ENCODE assay signal across 2 worm cellular contexts in genomic region chrIII:8685590-8686240, ce11.
A peak's percentile ranks its signal among the peaks of the same experiment; 100 is the strongest.
TF ChIP-seq lines count a peak whose summit lies in the region.

No protein-coding gene starts in this region.

TF ChIP-seq in whole organism, L4 larva, 104 proteins besides CTCF, POLR2A, EP300 and RAD21 (continued from another document and continues in another):
- TF ChIP-seq dpl-1 (GFP tag; optimal IDR thresholded peaks at IDR 0.05; lab: Kevin White, UChicago) (no peak), vab-7 (GFP tag; IDR thresholded peaks at IDR 0.05; lab: Robert Waterston, UW) (no peak), ZK546.5 (tag; optimal IDR thresholded peaks at IDR 0.05; lab: Kevin White, UChicago) (no peak), T20F7.1 (GFP tag; optimal IDR thresholded peaks at IDR 0.05; lab: Kevin White, UChicago) (no peak), F10B5.3 (tag; optimal IDR thresholded peaks at IDR 0.05; lab: Kevin White, UChicago) (no peak), Y105C5A.15 (GFP tag; IDR thresholded peaks at IDR 0.05; lab: Robert Waterston, UW) (no peak), fos-1 (tag; optimal IDR thresholded peaks at IDR 0.05; lab: Kevin White, UChicago) (no peak), zip-11 (GFP tag; IDR thresholded peaks at IDR 0.05; lab: Robert Waterston, UW) (no peak), nhr-237 (tag; optimal IDR thresholded peaks at IDR 0.05; lab: Kevin White, UChicago) (no peak), D1046.2 (GFP tag; IDR thresholded peaks at IDR 0.05; lab: Robert Waterston, UW) (no peak), dmd-9 (GFP tag; IDR thresholded peaks at IDR 0.05; lab: Robert Waterston, UW) (no peak), hlh-30 (tag; optimal IDR thresholded peaks at IDR 0.05; lab: Kevin White, UChicago; ENCODE audit: insufficient read depth) (no peak), lin-15B (tag; optimal IDR thresholded peaks at IDR 0.05; lab: Kevin White, UChicago) (no peak), unc-62 (GFP tag; optimal IDR thresholded peaks at IDR 0.05 in 1 of 2; lab: Kevin White, UChicago) (peak in 1 of 2 experiments; percentile 88), unc-62 (tag; optimal IDR thresholded peaks at IDR 0.05; lab: Kevin White, UChicago) (no peak), ceh-44 (GFP tag; IDR thresholded peaks at IDR 0.05; lab: Robert Waterston, UW) (no peak), aha-1 (tag; lab: Kevin White, UChicago) (peak; percentile 93), nhr-41 (GFP tag; IDR thresholded peaks at IDR 0.05; lab: Robert Waterston, UW) (no peak), Y48G9A.11 (GFP tag; IDR thresholded peaks at IDR 0.05; lab: Robert Waterston, UW) (no peak), hif-1 (tag; optimal IDR thresholded peaks at IDR 0.05; lab: Kevin White, UChicago) (no peak), F49E8.2 (tag; optimal IDR thresholded peaks at IDR 0.05; lab: Kevin White, UChicago; ENCODE audit: borderline replicate concordance) (no peak), php-3 (GFP tag; IDR thresholded peaks at IDR 0.05; lab: Robert Waterston, UW) (no peak), nhr-76 (tag; optimal IDR thresholded peaks at IDR 0.05; lab: Kevin White, UChicago) (no peak), mxl-2 (GFP tag; conservative IDR thresholded peaks at IDR 0.05; lab: Robert Waterston, UW) (no peak), dve-1 (tag; optimal IDR thresholded peaks at IDR 0.05; lab: Kevin White, UChicago; ENCODE audit: insufficient read depth) (peak; percentile 46), spr-3 (GFP tag; optimal IDR thresholded peaks at IDR 0.05; lab: Kevin White, UChicago) (no peak), lim-7 (GFP tag; IDR thresholded peaks at IDR 0.05; lab: Robert Waterston, UW) (no peak), dmd-8 (GFP tag; IDR thresholded peaks at IDR 0.05; lab: Robert Waterston, UW) (no peak), lin-29 (GFP tag; IDR thresholded peaks at IDR 0.05; lab: Robert Waterston, UW) (no peak), fkh-10 (GFP tag; optimal IDR thresholded peaks at IDR 0.05; lab: Kevin White, UChicago) (no peak), hlh-11 (tag; optimal IDR thresholded peaks at IDR 0.05; lab: Kevin White, UChicago) (peak; percentile 35), saeg-2 (GFP tag; IDR thresholded peaks at IDR 0.05; lab: Robert Waterston, UW) (no peak), nhr-25 (tag; optimal IDR thresholded peaks at IDR 0.05; lab: Kevin White, UChicago; ENCODE audit: borderline replicate concordance, insufficient read depth) (no peak), duxl-1 (tag; optimal IDR thresholded peaks at IDR 0.05; lab: Kevin White, UChicago; ENCODE audit: poor library complexity) (no peak), nhr-102 (tag; optimal IDR thresholded peaks at IDR 0.05; lab: Kevin White, UChicago) (peak; percentile 55), nhr-111 (GFP tag; optimal IDR thresholded peaks at IDR 0.05; lab: Kevin White, UChicago) (peak; percentile 29), set-16 (GFP tag; IDR thresholded peaks at IDR 0.05; lab: Robert Waterston, UW) (no peak), jun-1 (tag; optimal IDR thresholded peaks at IDR 0.05; lab: Kevin White, UChicago) (no peak), madf-5 (GFP tag; IDR thresholded peaks at IDR 0.05; lab: Robert Waterston, UW) (no peak), ZK337.2 (GFP tag; IDR thresholded peaks at IDR 0.05; lab: Robert Waterston, UW) (no peak), F44E2.7 (GFP tag; IDR thresholded peaks at IDR 0.05; lab: Robert Waterston, UW) (no peak), T26A8.4 (GFP tag; IDR thresholded peaks at IDR 0.05; lab: Robert Waterston, UW) (peak; percentile 74; the same call in 1 of the 2 replicates), zfp-3 (GFP tag; conservative IDR thresholded peaks at IDR 0.05; lab: Robert Waterston, UW) (peak; percentile 71; the same call in 1 of the 2 replicates), lin-13 (GFP tag; optimal IDR thresholded peaks at IDR 0.05; lab: Kevin White, UChicago) (no peak), ctbp-1 (GFP tag; IDR thresholded peaks at IDR 0.05; lab: Robert Waterston, UW) (peak; percentile 34; the same call in 1 of the 2 replicates), ces-1 (GFP tag; optimal IDR thresholded peaks at IDR 0.05; lab: Kevin White, UChicago) (no peak), dmd-6 (GFP tag; IDR thresholded peaks at IDR 0.05; lab: Robert Waterston, UW) (0 out of 2 replicates have a peak, but pooled peaks have one; percentile 23), lin-1 (GFP tag; IDR thresholded peaks at IDR 0.05; lab: Robert Waterston, UW) (0 out of 2 replicates have a peak, but pooled peaks have one; percentile 15), mes-2 (tag; optimal IDR thresholded peaks at IDR 0.05; lab: Kevin White, UChicago; ENCODE audit: poor library complexity, severe bottlenecking) (peak; percentile 4), nhr-10 (tag; optimal IDR thresholded peaks at IDR 0.05; lab: Kevin White, UChicago) (no peak), cey-2 (tag; optimal IDR thresholded peaks at IDR 0.05; lab: Kevin White, UChicago; ENCODE audit: borderline replicate concordance, insufficient read depth) (no peak), daf-12 (tag; optimal IDR thresholded peaks at IDR 0.05; lab: Kevin White, UChicago) (no peak), snpc-4 (tag; optimal IDR thresholded peaks at IDR 0.05; lab: Kevin White, UChicago) (no peak), nhr-6 (tag; optimal IDR thresholded peaks at IDR 0.05; lab: Kevin White, UChicago) (no peak), lir-3 (tag; optimal IDR thresholded peaks at IDR 0.05; lab: Kevin White, UChicago) (no peak), gei-8 (GFP tag; optimal IDR thresholded peaks at IDR 0.05; lab: Kevin White, UChicago) (no peak), zip-2 (tag; optimal IDR thresholded peaks at IDR 0.05; lab: Kevin White, UChicago) (no peak), zag-1 (tag; optimal IDR thresholded peaks at IDR 0.05; lab: Kevin White, UChicago) (no peak), ama-1 (optimal IDR thresholded peaks at IDR 0.05; lab: Kevin White, UChicago) (no peak), egl-27 (tag; optimal IDR thresholded peaks at IDR 0.05; lab: Kevin White, UChicago) (no peak), nhr-42 (GFP tag; IDR thresholded peaks at IDR 0.05; lab: Robert Waterston, UW) (peak; percentile 18; the same call in 1 of the 2 replicates), ztf-11 (tag; optimal IDR thresholded peaks at IDR 0.05; lab: Kevin White, UChicago) (no peak), unc-39 (tag; optimal IDR thresholded peaks at IDR 0.05; lab: Kevin White, UChicago) (no peak), snpc-1.2 (GFP tag; IDR thresholded peaks at IDR 0.05; lab: Robert Waterston, UW) (no peak), daf-8 (GFP tag; IDR thresholded peaks at IDR 0.05; lab: Robert Waterston, UW) (no peak), lin-38 (GFP tag; IDR thresholded peaks at IDR 0.05; lab: Robert Waterston, UW) (peak; percentile 64), Y5F2A.4 (GFP tag; optimal IDR thresholded peaks at IDR 0.05; lab: Kevin White, UChicago) (peak; percentile 71)

TF ChIP-seq in whole organism, young adult, 124 proteins besides CTCF, POLR2A, EP300 and RAD21 (continued from another document):
- no peak for TF ChIP-seq nhr-90 (tag; optimal IDR thresholded peaks at IDR 0.05; lab: Kevin White, UChicago)
- TF ChIP-seq mes-4 (tag; optimal IDR thresholded peaks at IDR 0.05; lab: Kevin White, UChicago): no peak
- TF ChIP-seq ceh-79 (tag; optimal IDR thresholded peaks at IDR 0.05; lab: Kevin White, UChicago): peak; percentile 9
- TF ChIP-seq attf-3 (GFP tag; conservative IDR thresholded peaks at IDR 0.05; lab: Robert Waterston, UW): no peak
- TF ChIP-seq F49E8.2 (tag; optimal IDR thresholded peaks at IDR 0.05; lab: Kevin White, UChicago; ENCODE audit: insufficient read depth): no peak
- TF ChIP-seq tlf-1 (GFP tag; optimal IDR thresholded peaks at IDR 0.05; lab: Kevin White, UChicago): peak; percentile 71
- peak; percentile 83 for TF ChIP-seq F10E7.11 (tag; optimal IDR thresholded peaks at IDR 0.05; lab: Kevin White, UChicago)
- no peak for TF ChIP-seq hlh-26 (GFP tag; conservative IDR thresholded peaks at IDR 0.05; lab: Robert Waterston, UW)
- no peak for TF ChIP-seq lsl-1 (GFP tag; optimal IDR thresholded peaks at IDR 0.05; lab: Kevin White, UChicago)
- TF ChIP-seq attf-6 (GFP tag; IDR thresholded peaks at IDR 0.05; lab: Robert Waterston, UW): no peak
- no peak for TF ChIP-seq somi-1 (GFP tag; optimal IDR thresholded peaks at IDR 0.05; lab: Kevin White, UChicago)
- TF ChIP-seq nhr-80 (tag; optimal IDR thresholded peaks at IDR 0.05; lab: Kevin White, UChicago): no peak
- no peak for TF ChIP-seq snpc-1.3 (tag; optimal IDR thresholded peaks at IDR 0.05; lab: Kevin White, UChicago; ENCODE audit: insufficient read depth)
- TF ChIP-seq chd-7 (tag; optimal IDR thresholded peaks at IDR 0.05; lab: Kevin White, UChicago): peak; percentile 66
- no peak for TF ChIP-seq aptf-2 (GFP tag; conservative IDR thresholded peaks at IDR 0.05; lab: Robert Waterston, UW)
- no peak for TF ChIP-seq xnd-1 (tag; optimal IDR thresholded peaks at IDR 0.05; lab: Kevin White, UChicago)
- TF ChIP-seq Y95B8A.8 (GFP tag; IDR thresholded peaks at IDR 0.05; lab: Robert Waterston, UW): no peak
- peak; percentile 80 for TF ChIP-seq nfyb-1 (GFP tag; IDR thresholded peaks at IDR 0.05; lab: Robert Waterston, UW)
- peak; percentile 71 for TF ChIP-seq repo-1 (tag; optimal IDR thresholded peaks at IDR 0.05; lab: Kevin White, UChicago)
- TF ChIP-seq let-526 (GFP tag; IDR thresholded peaks at IDR 0.05; lab: Robert Waterston, UW): 0 out of 2 replicates have a peak, but pooled peaks have one; percentile 24
- TF ChIP-seq egl-18 (GFP tag; IDR thresholded peaks at IDR 0.05; lab: Robert Waterston, UW): no peak
- 0 out of 2 replicates have a peak, but pooled peaks have one; percentile 56 for TF ChIP-seq madf-3 (GFP tag; IDR thresholded peaks at IDR 0.05; lab: Robert Waterston, UW)
- no peak for TF ChIP-seq lsy-27 (tag; optimal IDR thresholded peaks at IDR 0.05; lab: Kevin White, UChicago; ENCODE audit: borderline replicate concordance, insufficient read depth)
- TF ChIP-seq tbx-9 (tag; optimal IDR thresholded peaks at IDR 0.05; lab: Kevin White, UChicago; ENCODE audit: borderline replicate concordance): no peak
- TF ChIP-seq D2030.7 (GFP tag; IDR thresholded peaks at IDR 0.05; lab: Robert Waterston, UW): no peak
- TF ChIP-seq Y67H2A.10 (GFP tag; conservative IDR thresholded peaks at IDR 0.05; lab: Robert Waterston, UW): no peak
- TF ChIP-seq ztf-25 (GFP tag; IDR thresholded peaks at IDR 0.05; lab: Robert Waterston, UW): no peak
- TF ChIP-seq fkh-3 (tag; optimal IDR thresholded peaks at IDR 0.05; lab: Kevin White, UChicago): peak; percentile 40
- no peak for TF ChIP-seq unc-130 (GFP tag; optimal IDR thresholded peaks at IDR 0.05; lab: Kevin White, UChicago)
- TF ChIP-seq nhr-120 (GFP tag; IDR thresholded peaks at IDR 0.05; lab: Robert Waterston, UW): 0 out of 2 replicates have a peak, but pooled peaks have one; percentile 16
- peak; percentile 29 for TF ChIP-seq T26A5.8 (tag; optimal IDR thresholded peaks at IDR 0.05; lab: Kevin White, UChicago)
- no peak for TF ChIP-seq snpc-3.4 (tag; optimal IDR thresholded peaks at IDR 0.05; lab: Kevin White, UChicago)
- TF ChIP-seq C17E4.6 (GFP tag; IDR thresholded peaks at IDR 0.05; lab: Robert Waterston, UW): no peak
- no peak for TF ChIP-seq C06A6.2 (GFP tag; conservative IDR thresholded peaks at IDR 0.05; lab: Robert Waterston, UW)
- peak; percentile 12; the same call in 1 of the 2 replicates for TF ChIP-seq mcd-1 (GFP tag; IDR thresholded peaks at IDR 0.05; lab: Robert Waterston, UW)
- peak; percentile 79 for TF ChIP-seq Y56A3A.18 (GFP tag; IDR thresholded peaks at IDR 0.05; lab: Robert Waterston, UW)
- TF ChIP-seq F57C9.4 (tag; optimal IDR thresholded peaks at IDR 0.05; lab: Kevin White, UChicago): peak; percentile 64
- TF ChIP-seq Y53F4B.3 (GFP tag; IDR thresholded peaks at IDR 0.05; lab: Robert Waterston, UW): no peak
- TF ChIP-seq F57A8.1 (GFP tag; optimal IDR thresholded peaks at IDR 0.05; lab: Kevin White, UChicago): no peak
- no peak for TF ChIP-seq ztf-18 (tag; optimal IDR thresholded peaks at IDR 0.05; lab: Kevin White, UChicago)
- no peak for TF ChIP-seq madf-10 (tag; optimal IDR thresholded peaks at IDR 0.05; lab: Kevin White, UChicago)
- TF ChIP-seq rcor-1 (GFP tag; IDR thresholded peaks at IDR 0.05; lab: Robert Waterston, UW): no peak
- no peak for TF ChIP-seq ets-4 (GFP tag; optimal IDR thresholded peaks at IDR 0.05; lab: Kevin White, UChicago)
- no peak for TF ChIP-seq hrde-1 (tag; optimal IDR thresholded peaks at IDR 0.05; lab: Kevin White, UChicago; ENCODE audit: borderline replicate concordance)
- TF ChIP-seq B0336.3 (GFP tag; IDR thresholded peaks at IDR 0.05; lab: Robert Waterston, UW): peak; percentile 77
- no peak for TF ChIP-seq akir-1 (GFP tag; optimal IDR thresholded peaks at IDR 0.05; lab: Kevin White, UChicago)
- no peak for TF ChIP-seq F55B11.4 (tag; optimal IDR thresholded peaks at IDR 0.05; lab: Kevin White, UChicago; ENCODE audit: borderline replicate concordance, insufficient read depth)
- no peak for TF ChIP-seq ceh-27 (GFP tag; optimal IDR thresholded peaks at IDR 0.05; lab: Kevin White, UChicago)
- peak; percentile 42; the same call in 1 of the 2 replicates for TF ChIP-seq cebp-1 (GFP tag; IDR thresholded peaks at IDR 0.05; lab: Robert Waterston, UW)
- TF ChIP-seq cebp-1 (tag; optimal IDR thresholded peaks at IDR 0.05; lab: Kevin White, UChicago): peak; percentile 53
- TF ChIP-seq ekl-4 (GFP tag; IDR thresholded peaks at IDR 0.05; lab: Robert Waterston, UW): peak; percentile 76; the same call in 1 of the 2 replicates
- no peak for TF ChIP-seq ama-1 (optimal IDR thresholded peaks at IDR 0.05; lab: Kevin White, UChicago)
- no peak for TF ChIP-seq ama-1 (GFP tag; optimal IDR thresholded peaks at IDR 0.05; lab: Kevin White, UChicago)
- TF ChIP-seq hmg-20 (GFP tag; IDR thresholded peaks at IDR 0.05; lab: Robert Waterston, UW): no peak
- peak; percentile 11 for TF ChIP-seq lin-54 (GFP tag; optimal IDR thresholded peaks at IDR 0.05; lab: Kevin White, UChicago)
- peak in 1 of 2 experiments; percentile 3 for TF ChIP-seq let-607 (tag; optimal IDR thresholded peaks at IDR 0.05; lab: Kevin White, UChicago)
- TF ChIP-seq rec-8 (tag; optimal IDR thresholded peaks at IDR 0.05; lab: Kevin White, UChicago): no peak
- no peak for TF ChIP-seq hlh-12 (tag; optimal IDR thresholded peaks at IDR 0.05; lab: Kevin White, UChicago)
- TF ChIP-seq bed-2 (GFP tag; IDR thresholded peaks at IDR 0.05; lab: Robert Waterston, UW): no peak
- no peak for TF ChIP-seq nfya-2 (GFP tag; IDR thresholded peaks at IDR 0.05; lab: Robert Waterston, UW)
- no peak for TF ChIP-seq rpc-1 (optimal IDR thresholded peaks at IDR 0.05; lab: Kevin White, UChicago)
- no peak for TF ChIP-seq rpc-1 (tag; optimal IDR thresholded peaks at IDR 0.05; lab: Kevin White, UChicago)
- TF ChIP-seq sea-2 (GFP tag; IDR thresholded peaks at IDR 0.05; lab: Robert Waterston, UW): no peak
- no peak for TF ChIP-seq gei-17 (GFP tag; optimal IDR thresholded peaks at IDR 0.05; lab: Kevin White, UChicago)
- TF ChIP-seq lag-1 (GFP tag; IDR thresholded peaks at IDR 0.05; lab: Robert Waterston, UW): no peak
- TF ChIP-seq dox-1 (GFP tag; IDR thresholded peaks at IDR 0.05; lab: Robert Waterston, UW): no peak
- TF ChIP-seq ztf-3 (GFP tag; optimal IDR thresholded peaks at IDR 0.05; lab: Kevin White, UChicago): peak; percentile 17
- peak; percentile 26; the same call in 1 of the 2 replicates for TF ChIP-seq hmg-1.2 (GFP tag; IDR thresholded peaks at IDR 0.05; lab: Robert Waterston, UW)
- peak; percentile 70 for TF ChIP-seq atf-7 (tag; optimal IDR thresholded peaks at IDR 0.05; lab: Kevin White, UChicago)
- TF ChIP-seq ztf-22 (GFP tag; optimal IDR thresholded peaks at IDR 0.05; lab: Kevin White, UChicago): no peak
- TF ChIP-seq ccch-3 (GFP tag; optimal IDR thresholded peaks at IDR 0.05; lab: Kevin White, UChicago): no peak
- no peak for TF ChIP-seq B0019.2 (GFP tag; conservative IDR thresholded peaks at IDR 0.05; lab: Robert Waterston, UW)
- no peak for TF ChIP-seq snpc-4 (GFP tag; optimal IDR thresholded peaks at IDR 0.05; lab: Kevin White, UChicago)
- TF ChIP-seq snpc-4 (tag; optimal IDR thresholded peaks at IDR 0.05; lab: Kevin White, UChicago): no peak
